Fruit fly (Drosophila melanogaster): ENCODE results near the gene side-IV.

Gene side-IV

dm6 chr3R:13400902-13401721, 49.3 kb upstream of the side-IV start (continued):
- TF ChIP-seq Smox (GFP tag; optimal IDR thresholded peaks at IDR 0.05) (peak; percentile 94), Gug (GFP tag; IDR thresholded peaks at IDR 0.05) (peak; percentile 81), eg (GFP tag; IDR thresholded peaks at IDR 0.05) (peak; percentile 85; the same call in 2 of the 3 replicates), vri (GFP tag; optimal IDR thresholded peaks at IDR 0.05) (peak; percentile 93), Hr39 (GFP tag; optimal IDR thresholded peaks at IDR 0.05) (peak; percentile 94), CG6163 (GFP tag; IDR thresholded peaks at IDR 0.05) (peak; percentile 88), Eip75B (GFP tag; optimal IDR thresholded peaks at IDR 0.05) (peak; percentile 97), topi (GFP tag; optimal IDR thresholded peaks at IDR 0.05) (peak; percentile 93), CG10669 (GFP tag; optimal IDR thresholded peaks at IDR 0.05) (peak; percentile 94), achi (GFP tag; optimal IDR thresholded peaks at IDR 0.05) (peak; percentile 93), Ets96B (tag; optimal IDR thresholded peaks at IDR 0.05) (peak; percentile 93), CG8632 (GFP tag; optimal IDR thresholded peaks at IDR 0.05) (peak; percentile 96), spab (GFP tag; optimal IDR thresholded peaks at IDR 0.05) (peak; percentile 92), salr (GFP tag; optimal IDR thresholded peaks at IDR 0.05) (peak; percentile 85 to 95), acj6 (GFP tag; optimal IDR thresholded peaks at IDR 0.05) (peak; percentile 95), ss (GFP tag; optimal IDR thresholded peaks at IDR 0.05) (peak; percentile 91 to 93)

DNA sequence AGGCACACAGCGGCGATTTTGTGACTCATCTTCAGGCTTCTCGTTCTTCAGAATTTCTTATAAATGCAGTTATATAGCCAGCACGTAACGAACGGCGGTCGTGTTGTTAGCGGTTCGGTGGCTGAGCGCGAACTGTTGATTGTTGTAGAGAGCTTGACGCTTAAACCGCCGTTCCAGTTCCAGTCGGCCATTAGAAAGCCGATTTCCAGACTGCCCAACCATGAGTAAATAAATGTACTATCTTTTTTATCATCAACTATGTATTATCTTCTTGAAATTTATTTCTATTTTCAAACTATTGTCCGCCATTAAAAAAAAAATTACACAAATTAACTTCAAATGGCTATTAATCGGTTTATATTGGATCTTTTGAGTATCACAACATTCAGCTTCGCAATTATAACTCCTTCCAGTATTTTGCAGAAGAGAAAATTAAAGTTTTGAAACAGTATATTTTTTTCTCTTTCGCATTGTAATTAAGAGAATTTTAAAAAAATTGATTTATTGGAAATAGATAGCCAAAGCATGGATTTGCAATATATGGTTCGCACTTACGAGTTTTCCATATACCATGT, 48.6 kb upstream of the side-IV start, which contains the start of gene GILT1:
Gene GILT1 (minus strand): TSS at position 141 of the 575 bp plus-strand sequence.
- TF ChIP-seq CG16779 (tag; optimal IDR thresholded peaks at IDR 0.05) (no peak), CG34406 (GFP tag; optimal IDR thresholded peaks at IDR 0.05) (no peak), esn (GFP tag; optimal IDR thresholded peaks at IDR 0.05) (peak; percentile 20), vri (GFP tag; optimal IDR thresholded peaks at IDR 0.05) (peak; percentile 36), CG6854 (GFP tag; optimal IDR thresholded peaks at IDR 0.05) (peak; percentile 44), Smox (GFP tag; optimal IDR thresholded peaks at IDR 0.05) (peak; percentile 30), lz (GFP tag; optimal IDR thresholded peaks at IDR 0.05) (no peak), CG3919 (GFP tag; optimal IDR thresholded peaks at IDR 0.05) (peak; percentile 24), fkh (GFP tag; optimal IDR thresholded peaks at IDR 0.05) (peak; percentile 11), eg (GFP tag; IDR thresholded peaks at IDR 0.05) (peak; percentile 38; the same call in 2 of the 3 replicates), CG15336 (GFP tag; IDR thresholded peaks at IDR 0.05) (0 out of 2 replicates have a peak, but pooled peaks have one; percentile 7), Hr4 (GFP tag; optimal IDR thresholded peaks at IDR 0.05) (peak; percentile 27), Gug (GFP tag; IDR thresholded peaks at IDR 0.05) (no peak), svp (GFP tag) (no peak)

DNA sequence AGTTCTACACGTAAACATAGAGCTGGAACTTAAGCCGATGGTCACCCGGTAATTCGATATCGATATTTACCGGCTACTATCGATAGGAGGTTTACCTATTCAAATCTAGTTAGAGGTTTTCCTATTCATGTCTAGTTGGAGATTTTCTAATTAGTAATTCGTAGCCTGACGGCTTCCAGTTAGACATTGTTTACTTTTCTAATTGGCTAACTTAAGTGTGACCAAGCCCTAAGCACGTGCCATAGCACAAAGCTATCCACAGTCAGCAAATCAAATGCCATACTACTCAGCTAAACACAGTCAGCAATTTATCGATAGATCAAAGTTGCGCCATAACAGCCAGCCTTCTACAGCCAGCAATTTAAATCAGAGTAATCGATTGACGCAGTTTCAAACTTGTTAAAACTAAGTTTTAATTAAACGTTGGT, 47.3 kb upstream of the side-IV start, which contains the start of gene Dpm3:
Gene Dpm3 (minus strand): TSS at position 20 of the 428 bp plus-strand sequence.
- peak; percentile 98 for TF ChIP-seq fkh (GFP tag; optimal IDR thresholded peaks at IDR 0.05)
- no peak for TF ChIP-seq dsx (GFP tag; optimal IDR thresholded peaks at IDR 0.05; ENCODE audit: poor library complexity, severe bottlenecking)
- no peak for TF ChIP-seq CG10631 (GFP tag; optimal IDR thresholded peaks at IDR 0.05)
- peak; percentile 3 for TF ChIP-seq lz (GFP tag; optimal IDR thresholded peaks at IDR 0.05)
- peak; percentile 24 for TF ChIP-seq CG3032 (tag; optimal IDR thresholded peaks at IDR 0.05)
- TF ChIP-seq CG6163 (GFP tag; IDR thresholded peaks at IDR 0.05), result no peak
- TF ChIP-seq Hr39 (GFP tag; optimal IDR thresholded peaks at IDR 0.05), result peak; percentile 13

DNA sequence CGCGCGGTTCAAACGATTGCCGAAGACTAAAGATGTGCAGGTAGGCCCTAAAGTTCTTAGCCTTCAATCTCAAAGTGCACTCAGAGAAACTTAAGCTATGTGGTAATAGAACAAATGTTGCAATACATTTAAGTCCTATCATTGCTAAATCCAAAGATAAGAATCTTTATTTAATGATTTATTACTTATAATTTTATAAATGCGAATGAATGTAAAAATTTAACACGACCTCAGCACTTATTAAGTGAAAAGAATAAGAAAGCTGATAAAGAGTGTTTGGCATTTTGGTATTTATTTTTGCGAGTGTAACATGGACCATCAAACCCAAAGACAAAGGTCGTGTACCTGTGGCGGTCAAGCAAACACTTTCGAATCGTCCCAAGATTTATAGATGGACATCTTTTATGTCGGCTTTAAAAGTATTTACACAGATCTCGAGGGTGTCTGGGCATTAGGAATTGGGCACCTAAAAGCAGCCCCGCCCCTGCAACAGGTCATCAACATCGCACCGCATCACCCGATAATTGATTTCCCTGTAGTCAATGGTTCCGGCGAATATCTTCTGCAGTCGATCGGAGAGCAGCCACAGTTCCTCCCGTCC, 45.4 kb upstream of the side-IV start, which contains the start of gene yellow-e3:
Gene yellow-e3 (minus strand): TSS at position 30 of the 601 bp plus-strand sequence.
- TF ChIP-seq CG9139 (GFP tag; optimal IDR thresholded peaks at IDR 0.05), result no peak
- TF ChIP-seq Gug (GFP tag; IDR thresholded peaks at IDR 0.05), result no peak
- no peak for TF ChIP-seq Eip78C (GFP tag)
- TF ChIP-seq CG3032 (tag; optimal IDR thresholded peaks at IDR 0.05), result no peak
- TF ChIP-seq spab (GFP tag; optimal IDR thresholded peaks at IDR 0.05), result no peak
- TF ChIP-seq Ets96B (tag; optimal IDR thresholded peaks at IDR 0.05), result no peak
